Worm (Caenorhabditis elegans) whole organism, L4 larva: ENCODE results near the gene Y77E11A.12.

Experiments used
- R02D3.7 ChIP-seq: fragments of 150-350 bp; sonication (generic microtip); optimal IDR thresholded peaks from 3 replicates; lab custom pipeline; 2014; ENCODE audit warnings: missing biosample characterization, missing genetic modification characterization
- T20F7.1 ChIP-seq: fragments of 200-800 bp; sonication (Bioruptor generic); optimal IDR thresholded peaks from 2 replicates; lab custom pipeline; 2018; ENCODE audit warnings: mild to moderate bottlenecking, missing genetic modification characterization, missing compliant biosample characterization
- T26A8.4 ChIP-seq: fragments of 200-800 bp; sonication (Bioruptor generic); IDR thresholded peaks from 2 replicates; pipeline ENCODE4 v1.3.6; 2022; ENCODE audit warnings: missing genetic modification characterization, missing compliant biosample characterization
- Y48G9A.11 ChIP-seq: fragments of 200-800 bp; sonication (Bioruptor generic); IDR thresholded peaks from 2 replicates; pipeline ENCODE4 v1.3.6; 2022; ENCODE audit warnings: missing genetic modification reagents, missing genetic modification characterization, missing compliant biosample characterization
- Y5F2A.4 ChIP-seq: fragments of 200-800 bp; sonication (Bioruptor generic); optimal IDR thresholded peaks from 2 replicates; lab custom pipeline; 2018; ENCODE audit warnings: mild to moderate bottlenecking, missing genetic modification characterization, missing compliant biosample characterization
- ZK337.2 ChIP-seq: fragments of 200-800 bp; sonication (Bioruptor generic); IDR thresholded peaks from 2 replicates; pipeline ENCODE4 v1.3.6; 2022; ENCODE audit warnings: missing genetic modification reagents, missing genetic modification characterization, missing compliant biosample characterization
- aly-2 ChIP-seq: sonication (generic microtip); optimal IDR thresholded peaks from 2 replicates; lab custom pipeline; 2018; ENCODE audit warnings: missing biosample characterization, missing genetic modification characterization
- ceh-20 ChIP-seq: fragments of 200-800 bp; sonication (Bioruptor generic); IDR thresholded peaks from 2 replicates; pipeline ENCODE4 v1.3.6; 2022; ENCODE audit warnings: missing genetic modification reagents, missing genetic modification characterization, missing compliant biosample characterization
- ceh-28 ChIP-seq: fragments of 150-350 bp; optimal IDR thresholded peaks from 2 replicates; lab custom pipeline; 2014; ENCODE audit warnings: missing biosample characterization, missing genetic modification reagents, missing genetic modification characterization
- ceh-82 ChIP-seq: sonication (generic microtip); optimal IDR thresholded peaks from 2 replicates; lab custom pipeline; 2017; ENCODE audit warnings: missing biosample characterization, missing genetic modification characterization
- ces-1 ChIP-seq: fragments of 150-350 bp; sonication (generic microtip); optimal IDR thresholded peaks from 4 replicates; lab custom pipeline; 2014; ENCODE audit warnings: missing biosample characterization, missing genetic modification reagents, missing genetic modification characterization
- daf-16 ChIP-seq, 3 experiments: sonication (generic microtip); optimal IDR thresholded peaks; 2 replicates each; lab custom pipeline; 2016 to 2017; ENCODE audit warnings: missing genetic modification characterization in 3 of 3, missing genetic modification reagents in 3 of 3, mild to moderate bottlenecking in 2 of 3, missing compliant biosample characterization in 2 of 3, missing biosample characterization in 1 of 3, moderate library complexity in 1 of 3
- daf-19 ChIP-seq: fragments of 200-800 bp; sonication (Bioruptor generic); conservative IDR thresholded peaks from 2 replicates; pipeline ENCODE4 v1.3.6; 2022; ENCODE audit warnings: missing genetic modification characterization, missing compliant biosample characterization
- dmd-9 ChIP-seq: fragments of 200-800 bp; sonication (Bioruptor generic); IDR thresholded peaks from 2 replicates; pipeline ENCODE4 v1.3.6; 2022; ENCODE audit warnings: missing genetic modification reagents, missing genetic modification characterization, missing compliant biosample characterization
- dpl-1 ChIP-seq: fragments of 150-350 bp; optimal IDR thresholded peaks from 2 replicates; lab custom pipeline; 2014; ENCODE audit warnings: missing biosample characterization, missing genetic modification reagents, missing genetic modification characterization
- dve-1 ChIP-seq: sonication (generic microtip); optimal IDR thresholded peaks from 2 replicates; lab custom pipeline; 2017; ENCODE audit warnings: antibody characterized with exemption, mild to moderate bottlenecking, missing genetic modification characterization, missing compliant biosample characterization; ENCODE audit not compliant: insufficient read depth
- gei-8 ChIP-seq: fragments of 200-800 bp; sonication (Bioruptor generic); optimal IDR thresholded peaks from 2 replicates; lab custom pipeline; 2018; ENCODE audit warnings: mild to moderate bottlenecking, missing genetic modification characterization, missing compliant biosample characterization
- hmg-1.1 ChIP-seq: fragments of 200-800 bp; sonication (Bioruptor generic); IDR thresholded peaks from 2 replicates; pipeline ENCODE4 v1.3.6; 2022; ENCODE audit warnings: missing genetic modification reagents, missing genetic modification characterization, missing compliant biosample characterization
- jun-1 ChIP-seq: fragments of 150-350 bp; optimal IDR thresholded peaks from 2 replicates; lab custom pipeline; 2014; ENCODE audit warnings: missing biosample characterization, missing genetic modification reagents, missing genetic modification characterization
- lin-15B ChIP-seq: fragments of 150-350 bp; sonication (generic microtip); optimal IDR thresholded peaks from 3 replicates; lab custom pipeline; 2014; ENCODE audit warnings: missing biosample characterization, missing genetic modification characterization
- lin-38 ChIP-seq: fragments of 200-800 bp; sonication (Bioruptor generic); IDR thresholded peaks from 2 replicates; pipeline ENCODE4 v1.3.6; 2022; ENCODE audit warnings: missing genetic modification reagents, missing genetic modification characterization, missing compliant biosample characterization
- lir-3 ChIP-seq: sonication (generic microtip); optimal IDR thresholded peaks from 2 replicates; lab custom pipeline; 2016; ENCODE audit warnings: mild to moderate bottlenecking, missing genetic modification characterization, missing compliant biosample characterization
- madf-9 ChIP-seq: fragments of 200-800 bp; sonication (Bioruptor generic); conservative IDR thresholded peaks from 2 replicates; pipeline ENCODE4 v1.3.6; 2022; ENCODE audit warnings: missing genetic modification reagents, missing genetic modification characterization, missing compliant biosample characterization
- mdt-29 ChIP-seq: fragments of 200-800 bp; sonication (Bioruptor generic); IDR thresholded peaks from 2 replicates; pipeline ENCODE4 v1.3.6; 2022; ENCODE audit warnings: missing genetic modification reagents, missing genetic modification characterization, missing compliant biosample characterization
- mep-1 ChIP-seq: fragments of 150-350 bp; sonication (generic microtip); optimal IDR thresholded peaks from 3 replicates; lab custom pipeline; 2014; ENCODE audit warnings: missing biosample characterization, missing genetic modification characterization
- mes-2 ChIP-seq: sonication (generic microtip); optimal IDR thresholded peaks from 2 replicates; lab custom pipeline; 2016; ENCODE audit warnings: missing genotype, mild to moderate bottlenecking, missing genetic modification characterization, missing compliant biosample characterization; ENCODE audit not compliant: poor library complexity, severe bottlenecking
- mxl-2 ChIP-seq: fragments of 200-800 bp; sonication (Bioruptor generic); conservative IDR thresholded peaks from 2 replicates; pipeline ENCODE4 v1.3.6; 2022; ENCODE audit warnings: missing genetic modification reagents, missing genetic modification characterization, missing compliant biosample characterization
- nhr-10 ChIP-seq: fragments of 150-350 bp; optimal IDR thresholded peaks from 2 replicates; lab custom pipeline; 2014; ENCODE audit warnings: missing biosample characterization, missing genetic modification characterization
- nhr-11 ChIP-seq: fragments of 150-350 bp; optimal IDR thresholded peaks from 2 replicates; lab custom pipeline; 2014; ENCODE audit warnings: missing biosample characterization, missing genetic modification characterization
- nhr-111 ChIP-seq: fragments of 200-800 bp; sonication (Bioruptor generic); optimal IDR thresholded peaks from 2 replicates; lab custom pipeline; 2018; ENCODE audit warnings: mild to moderate bottlenecking, missing genetic modification characterization, missing compliant biosample characterization
- nhr-25 ChIP-seq: sonication (generic microtip); optimal IDR thresholded peaks from 2 replicates; lab custom pipeline; 2017; ENCODE audit warnings: missing genetic modification characterization, mild to moderate bottlenecking, missing compliant biosample characterization, antibody characterized with exemption, moderate library complexity, borderline replicate concordance; ENCODE audit not compliant: insufficient read depth
- nhr-28 ChIP-seq: fragments of 150-350 bp; optimal IDR thresholded peaks from 2 replicates; lab custom pipeline; 2014; ENCODE audit warnings: missing biosample characterization, missing genetic modification characterization
- nhr-42 ChIP-seq: fragments of 200-800 bp; sonication (Bioruptor generic); IDR thresholded peaks from 2 replicates; pipeline ENCODE4 v1.3.6; 2022; ENCODE audit warnings: missing genetic modification characterization, missing compliant biosample characterization
- sdz-12 ChIP-seq: fragments of 200-800 bp; sonication (Bioruptor generic); optimal IDR thresholded peaks from 2 replicates; lab custom pipeline; 2018; ENCODE audit warnings: mild to moderate bottlenecking, missing genetic modification characterization, missing compliant biosample characterization
- set-16 ChIP-seq: fragments of 200-800 bp; sonication (Bioruptor generic); IDR thresholded peaks from 2 replicates; pipeline ENCODE4 v1.3.6; 2022; ENCODE audit warnings: missing genetic modification reagents, missing genetic modification characterization, missing compliant biosample characterization
- skn-1 ChIP-seq: fragments of 150-350 bp; optimal IDR thresholded peaks from 2 replicates; lab custom pipeline; 2014; ENCODE audit warnings: missing biosample characterization, missing genetic modification characterization
- snpc-4 ChIP-seq: fragments of 150-350 bp; optimal IDR thresholded peaks from 2 replicates; lab custom pipeline; 2014; ENCODE audit warnings: missing biosample characterization, missing genetic modification characterization
- spr-1 ChIP-seq: sonication (generic microtip); optimal IDR thresholded peaks from 2 replicates; lab custom pipeline; 2016; ENCODE audit warnings: mild to moderate bottlenecking, missing genetic modification characterization, missing compliant biosample characterization
- tra-1 ChIP-seq: fragments of 200-800 bp; sonication (Bioruptor generic); IDR thresholded peaks from 2 replicates; pipeline ENCODE4 v1.3.6; 2022; ENCODE audit warnings: missing genetic modification reagents, missing genetic modification characterization, missing compliant biosample characterization
- zag-1 ChIP-seq: fragments of 150-350 bp; optimal IDR thresholded peaks from 2 replicates; lab custom pipeline; 2014; ENCODE audit warnings: missing biosample characterization, missing genetic modification characterization
- zfp-3 ChIP-seq: fragments of 200-800 bp; sonication (Bioruptor generic); conservative IDR thresholded peaks from 2 replicates; pipeline ENCODE4 v1.3.6; 2022; ENCODE audit warnings: missing genetic modification reagents, missing genetic modification characterization, missing compliant biosample characterization
- ztf-7 ChIP-seq: fragments of 150-350 bp; optimal IDR thresholded peaks from 2 replicates; lab custom pipeline; 2014; ENCODE audit warnings: missing biosample characterization, missing genetic modification characterization

Gene Y77E11A.12

DNA sequence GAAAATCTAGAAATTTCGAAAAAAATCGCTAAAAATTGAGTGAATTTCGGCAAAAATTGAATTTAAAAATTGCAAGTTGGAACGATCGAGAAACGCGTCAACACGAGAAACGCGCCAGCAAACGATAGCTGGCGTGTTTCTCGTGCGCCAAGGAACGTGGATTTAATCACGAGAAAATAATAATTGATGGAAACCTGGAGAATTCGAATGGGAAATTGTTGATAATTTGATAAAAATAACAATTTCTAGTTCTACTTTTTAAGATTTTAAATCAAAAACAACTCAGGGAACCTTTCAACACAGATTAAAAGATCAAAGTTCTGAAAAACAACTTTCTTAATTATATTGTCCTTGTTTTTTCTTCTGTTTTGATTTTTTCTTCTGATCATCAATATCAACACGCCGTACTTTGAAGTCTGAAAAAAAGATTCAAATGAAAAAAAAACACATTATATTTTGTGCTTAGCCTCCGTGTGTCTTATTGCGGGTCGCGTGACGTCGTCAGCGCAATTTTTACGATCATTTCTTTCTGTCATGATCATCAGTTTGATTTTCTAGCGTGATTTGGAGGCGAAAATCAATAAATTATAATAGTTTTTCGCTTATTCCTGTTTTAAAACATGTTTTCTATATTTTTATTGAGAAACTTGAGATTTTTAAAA lies 21.2 kb upstream of the Y77E11A.12 start, which contains the start of gene npp-20 (continued):
- TF ChIP-seq T20F7.1 (GFP tag; lab: Kevin White, UChicago), result peak; percentile 57
- TF ChIP-seq lin-15B (tag; lab: Kevin White, UChicago), result no peak
- no peak for TF ChIP-seq daf-19 (GFP tag; lab: Robert Waterston, UW)
- TF ChIP-seq ces-1 (GFP tag; lab: Kevin White, UChicago), result no peak
- no peak for TF ChIP-seq ztf-7 (tag; lab: Kevin White, UChicago)
- no peak for TF ChIP-seq jun-1 (tag; lab: Kevin White, UChicago)
- TF ChIP-seq mep-1 (tag; lab: Kevin White, UChicago), result peak; percentile 29
- 0 out of 2 replicates have a peak, but pooled peaks have one; percentile 35 for TF ChIP-seq zfp-3 (GFP tag; lab: Robert Waterston, UW)
- no peak for TF ChIP-seq nhr-111 (GFP tag; lab: Kevin White, UChicago)
- TF ChIP-seq ZK337.2 (GFP tag; lab: Robert Waterston, UW), result no peak
- TF ChIP-seq T26A8.4 (GFP tag; lab: Robert Waterston, UW), result 0 out of 2 replicates have a peak, but pooled peaks have one; percentile 20
- no peak for TF ChIP-seq nhr-42 (GFP tag; lab: Robert Waterston, UW)
- no peak for TF ChIP-seq madf-9 (GFP tag; lab: Robert Waterston, UW)
- TF ChIP-seq R02D3.7 (tag; lab: Kevin White, UChicago), result no peak
- peak; percentile 62 for TF ChIP-seq nhr-28 (tag; lab: Kevin White, UChicago)
- TF ChIP-seq gei-8 (GFP tag; lab: Kevin White, UChicago), result no peak
- TF ChIP-seq Y5F2A.4 (GFP tag; lab: Kevin White, UChicago), result no peak
- TF ChIP-seq sdz-12 (GFP tag; lab: Kevin White, UChicago), result no peak
- TF ChIP-seq zag-1 (tag; lab: Kevin White, UChicago), result no peak
- no peak for TF ChIP-seq aly-2 (tag; lab: Kevin White, UChicago)
- TF ChIP-seq lir-3 (tag; lab: Kevin White, UChicago), result no peak
- peak; percentile 64 for TF ChIP-seq mes-2 (tag; lab: Kevin White, UChicago)
- no peak for TF ChIP-seq skn-1 (tag; lab: Kevin White, UChicago)
- TF ChIP-seq mxl-2 (GFP tag; lab: Robert Waterston, UW), result no peak
- peak; percentile 62 for TF ChIP-seq lin-38 (GFP tag; lab: Robert Waterston, UW)
- no peak for TF ChIP-seq nhr-10 (tag; lab: Kevin White, UChicago)
- no peak for TF ChIP-seq dmd-9
- TF ChIP-seq ceh-20, result no peak
- TF ChIP-seq spr-1, result no peak
- TF ChIP-seq nhr-11 (tag; lab: Kevin White, UChicago), result peak; percentile 1
- no peak for TF ChIP-seq ceh-82
- peak; percentile 53 for TF ChIP-seq dve-1 (tag; lab: Kevin White, UChicago)
- no peak for TF ChIP-seq nhr-25 (tag; lab: Kevin White, UChicago)
- TF ChIP-seq snpc-4 (tag; lab: Kevin White, UChicago), result no peak
- TF ChIP-seq set-16 (GFP tag; lab: Robert Waterston, UW), result no peak
- no peak for TF ChIP-seq tra-1 (GFP tag; lab: Robert Waterston, UW)

DNA sequence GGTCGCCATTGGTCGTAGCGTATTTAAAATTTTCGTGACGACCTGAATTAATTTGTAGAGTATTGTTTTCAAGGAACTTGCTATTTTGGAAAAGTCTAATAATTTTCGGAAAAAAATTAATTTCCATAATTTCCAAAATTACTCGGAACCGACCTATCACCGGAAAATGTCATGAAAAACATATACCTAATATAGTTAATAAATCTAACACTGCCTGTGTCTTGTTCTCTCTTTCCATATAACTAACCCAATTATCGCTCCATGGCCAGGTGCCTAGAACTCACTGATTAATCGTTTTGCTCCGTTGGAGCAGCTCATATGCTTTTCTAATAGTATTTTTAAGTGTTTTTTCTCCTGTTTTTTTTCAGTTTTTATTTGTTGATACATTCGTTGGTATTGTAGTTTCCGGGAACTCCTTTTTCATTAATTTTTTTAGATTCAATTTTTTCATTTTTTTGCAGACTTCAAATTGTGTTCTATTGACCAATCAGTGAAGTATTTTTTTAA lies 10.1 kb upstream of the Y77E11A.12 start, which contains the start of gene Y77E11A.16:
TSS of gene Y77E11A.16 (plus strand) at position 457 of the 507 bp plus-strand sequence.
- TF ChIP-seq daf-16 (GFP tag; optimal IDR thresholded peaks at IDR 0.05; lab: Kevin White, UChicago), result no peak
- no peak for TF ChIP-seq daf-16 (tag; optimal IDR thresholded peaks at IDR 0.05; lab: Kevin White, UChicago)
- TF ChIP-seq dpl-1, result no peak
- TF ChIP-seq mdt-29 (GFP tag; lab: Robert Waterston, UW), result no peak
- TF ChIP-seq gei-8 (GFP tag; lab: Kevin White, UChicago), result no peak
- no peak for TF ChIP-seq hmg-1.1
- no peak for TF ChIP-seq Y48G9A.11 (GFP tag; lab: Robert Waterston, UW)
- TF ChIP-seq ceh-28, result no peak
